Worm (Caenorhabditis elegans) whole organism, L2 larva: Measurements from ENCODE around the gene stim-1.

Experiments
- alr-1 ChIP-seq: fragments of 150-350 bp; optimal IDR thresholded peaks from 2 replicates; lab custom pipeline; 2014; ENCODE audit warnings: missing biosample characterization, missing genetic modification characterization
- aly-2 ChIP-seq: fragments of 150-350 bp; optimal IDR thresholded peaks from 2 replicates; lab custom pipeline; 2014; ENCODE audit warnings: missing biosample characterization, missing genetic modification characterization
- egl-27 ChIP-seq: sonication (generic microtip); optimal IDR thresholded peaks from 3 replicates; lab custom pipeline; 2017; ENCODE audit warnings: missing biosample characterization, missing genetic modification reagents, missing genetic modification characterization
- fos-1 ChIP-seq: fragments of 150-350 bp; optimal IDR thresholded peaks from 2 replicates; lab custom pipeline; 2014; ENCODE audit warnings: missing biosample characterization, missing genetic modification characterization
- lin-13 ChIP-seq: fragments of 150-350 bp; optimal IDR thresholded peaks from 2 replicates; lab custom pipeline; 2014; ENCODE audit warnings: missing biosample characterization, missing genetic modification reagents, missing genetic modification characterization
- mab-5 ChIP-seq: fragments of 150-350 bp; optimal IDR thresholded peaks from 2 replicates; lab custom pipeline; 2014; ENCODE audit warnings: missing biosample characterization, missing genetic modification characterization
- mdl-1 ChIP-seq, 2 experiments: fragments of 150-350 bp in 1 of 2; sonication (generic microtip) in 1 of 2; optimal IDR thresholded peaks; 2 replicates each; lab custom pipeline; 2017; ENCODE audit warnings: missing biosample characterization in 2 of 2, missing genetic modification characterization in 2 of 2
- nhr-237 ChIP-seq: fragments of 150-350 bp; optimal IDR thresholded peaks from 2 replicates; lab custom pipeline; 2014; ENCODE audit warnings: missing biosample characterization, missing genetic modification characterization
- nhr-25 ChIP-seq: fragments of 150-350 bp; sonication (generic microtip); optimal IDR thresholded peaks from 3 replicates; lab custom pipeline; 2014; ENCODE audit warnings: missing biosample characterization, missing genetic modification characterization
- nhr-77 ChIP-seq: fragments of 150-350 bp; optimal IDR thresholded peaks from 2 replicates; lab custom pipeline; 2014; ENCODE audit warnings: missing biosample characterization, missing genetic modification characterization
- skn-1 ChIP-seq: sonication (generic microtip); optimal IDR thresholded peaks from 2 replicates; lab custom pipeline; 2017; ENCODE audit warnings: missing biosample characterization, missing genetic modification characterization
- unc-39 ChIP-seq: fragments of 150-350 bp; optimal IDR thresholded peaks from 2 replicates; lab custom pipeline; 2014; ENCODE audit warnings: missing biosample characterization, missing genetic modification characterization
- unc-62 ChIP-seq: fragments of 150-350 bp; optimal IDR thresholded peaks from 2 replicates; lab custom pipeline; 2014; ENCODE audit warnings: missing biosample characterization, missing genetic modification reagents, missing genetic modification characterization
- zag-1 ChIP-seq: fragments of 150-350 bp; optimal IDR thresholded peaks from 2 replicates; lab custom pipeline; 2014; ENCODE audit warnings: missing biosample characterization, missing genetic modification characterization

DNA sequence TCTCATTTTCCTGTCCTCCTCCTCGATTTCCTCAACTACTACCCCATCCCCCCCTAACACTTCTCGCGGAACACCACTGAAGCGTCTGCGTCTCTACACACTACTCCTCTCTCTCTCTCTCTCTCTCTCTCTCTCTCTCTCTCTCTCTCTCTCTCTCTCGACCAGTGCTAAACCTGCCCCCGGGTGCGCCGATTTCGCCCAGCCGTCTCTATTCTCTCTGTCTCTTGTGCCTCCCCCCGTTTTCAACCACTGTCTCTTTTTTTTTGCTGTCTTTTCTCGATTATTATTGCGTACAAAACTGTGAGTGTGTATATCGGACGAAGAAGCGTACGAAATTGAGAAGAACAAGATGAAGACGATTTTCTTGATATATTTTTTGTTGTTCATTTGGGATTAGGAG, 14.4 kb upstream of the stim-1 start:
- TF ChIP-seq egl-27 (tag; lab: Kevin White, UChicago) (peak; percentile 41), alr-1 (tag; lab: Kevin White, UChicago) (no peak), mdl-1 (tag; optimal IDR thresholded peaks at IDR 0.05; lab: Kevin White, UChicago) (peak in 1 of 2 experiments; percentile 21), zag-1 (tag; lab: Kevin White, UChicago) (no peak), nhr-77 (tag; lab: Kevin White, UChicago) (no peak), nhr-237 (tag; lab: Kevin White, UChicago) (no peak), unc-39 (no peak), nhr-25 (tag; lab: Kevin White, UChicago) (peak; percentile 84), skn-1 (tag; lab: Kevin White, UChicago) (no peak), lin-13 (GFP tag; lab: Kevin White, UChicago) (peak; percentile 59), unc-62 (GFP tag; lab: Kevin White, UChicago) (no peak), aly-2 (tag; lab: Kevin White, UChicago) (no peak), mab-5 (tag; lab: Kevin White, UChicago) (peak; percentile 26), fos-1 (tag; lab: Kevin White, UChicago) (peak; percentile 43)
